Worm (Caenorhabditis elegans) whole organism, L3 larva: ENCODE data around the gene ifo-1.

Experiments used
- ceh-28 ChIP-seq: fragments of 150-350 bp; optimal IDR thresholded peaks from 2 replicates; lab custom pipeline; 2014; ENCODE audit warnings: missing biosample characterization, missing genetic modification reagents, missing genetic modification characterization
- egl-27 ChIP-seq: sonication (generic microtip); optimal IDR thresholded peaks from 4 replicates; lab custom pipeline; 2017; ENCODE audit warnings: missing biosample characterization, missing genetic modification reagents, missing genetic modification characterization
- fos-1 ChIP-seq: fragments of 150-350 bp; optimal IDR thresholded peaks from 2 replicates; lab custom pipeline; 2014; ENCODE audit warnings: missing biosample characterization, missing genetic modification characterization
- lin-39 ChIP-seq: fragments of 150-350 bp; optimal IDR thresholded peaks from 2 replicates; lab custom pipeline; 2018; ENCODE audit warnings: missing biosample characterization, missing genetic modification reagents, missing genetic modification characterization
- mdl-1 ChIP-seq: fragments of 150-350 bp; optimal IDR thresholded peaks from 2 replicates; lab custom pipeline; 2014; ENCODE audit warnings: missing biosample characterization, missing genetic modification characterization
- nfya-1 ChIP-seq: sonication (generic microtip); optimal IDR thresholded peaks from 2 replicates; lab custom pipeline; 2017; ENCODE audit warnings: missing genetic modification characterization, mild to moderate bottlenecking, missing compliant biosample characterization, antibody characterized with exemption, moderate library complexity; ENCODE audit not compliant: insufficient read depth
- nhr-237 ChIP-seq: fragments of 150-350 bp; optimal IDR thresholded peaks from 2 replicates; lab custom pipeline; 2014; ENCODE audit warnings: missing biosample characterization, missing genetic modification characterization
- nhr-43 ChIP-seq: sonication (generic microtip); optimal IDR thresholded peaks from 2 replicates; lab custom pipeline; 2016; ENCODE audit warnings: mild to moderate bottlenecking, missing genetic modification characterization, missing compliant biosample characterization; ENCODE audit not compliant: poor library complexity, severe bottlenecking
- nhr-77 ChIP-seq: fragments of 150-350 bp; optimal IDR thresholded peaks from 2 replicates; lab custom pipeline; 2014; ENCODE audit warnings: missing biosample characterization, missing genetic modification characterization
- pqm-1 ChIP-seq: fragments of 150-350 bp; optimal IDR thresholded peaks from 2 replicates; lab custom pipeline; 2017; ENCODE audit warnings: missing biosample characterization, missing genetic modification characterization, inconsistent platforms
- unc-39 ChIP-seq: sonication (generic microtip); optimal IDR thresholded peaks from 4 replicates; lab custom pipeline; 2017; ENCODE audit warnings: missing biosample characterization, missing genetic modification characterization
- unc-62 ChIP-seq: fragments of 150-350 bp; sonication (generic microtip); optimal IDR thresholded peaks from 4 replicates; lab custom pipeline; 2014; ENCODE audit warnings: missing biosample characterization, missing genetic modification reagents, missing genetic modification characterization
- zag-1 ChIP-seq: fragments of 150-350 bp; optimal IDR thresholded peaks from 2 replicates; lab custom pipeline; 2014; ENCODE audit warnings: missing biosample characterization, missing genetic modification characterization

DNA sequence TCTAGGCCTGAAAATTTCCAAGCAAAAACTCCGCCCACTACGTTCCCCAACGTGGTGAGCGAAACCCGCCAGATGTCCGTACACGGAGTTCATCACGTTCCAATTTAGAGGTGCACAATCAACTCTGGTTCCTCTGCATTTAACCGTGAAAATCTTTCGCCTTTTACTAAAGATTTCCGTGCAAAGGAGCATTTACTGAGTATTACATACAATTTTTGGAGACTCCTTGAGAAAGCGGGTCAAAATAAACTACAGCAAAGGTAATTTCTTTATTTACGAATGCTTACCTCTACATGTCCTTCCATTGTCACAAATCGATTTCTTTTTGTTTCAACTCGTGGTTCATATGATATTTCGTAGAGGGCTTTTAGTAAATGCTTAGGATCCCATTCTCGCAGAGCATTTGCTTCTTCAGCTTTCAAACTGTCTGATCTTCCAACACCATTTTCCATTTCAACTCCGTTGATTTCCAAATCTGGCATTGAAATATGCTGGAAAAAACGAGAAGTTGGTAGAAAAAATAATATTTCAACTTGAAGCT lies 9.8 kb downstream of the ifo-1 start, which contains the start of gene F42C5.9:
- TF ChIP-seq zag-1 (tag; lab: Kevin White, UChicago), result no peak
- TF ChIP-seq nfya-1 (tag; lab: Kevin White, UChicago), result no peak
- peak; percentile 48 for TF ChIP-seq pqm-1 (tag; lab: Kevin White, UChicago)
- TF ChIP-seq nhr-43 (tag; lab: Kevin White, UChicago), result no peak
- TF ChIP-seq ceh-28 (tag; lab: Kevin White, UChicago), result no peak
- TF ChIP-seq egl-27 (tag; lab: Kevin White, UChicago), result no peak
- no peak for TF ChIP-seq lin-39 (tag; lab: Kevin White, UChicago)
- no peak for TF ChIP-seq mdl-1 (tag; lab: Kevin White, UChicago)
- no peak for TF ChIP-seq nhr-77 (tag; lab: Kevin White, UChicago)
- no peak for TF ChIP-seq unc-39
- TF ChIP-seq unc-62 (GFP tag; lab: Kevin White, UChicago), result no peak
- TF ChIP-seq nhr-237 (tag; lab: Kevin White, UChicago), result no peak
- no peak for TF ChIP-seq fos-1 (tag; lab: Kevin White, UChicago)
